Fruit fly (Drosophila melanogaster) whole organism, embryonic: ENCODE data around the gene shv.
A peak's percentile ranks its signal among the peaks of the same experiment; 100 is the strongest.

ENCODE experiments used
- ATbp ChIP-seq: fragments of 200-800 bp; sonication (Bioruptor generic); optimal IDR thresholded peaks from 2 replicates; lab custom pipeline; 2017; ENCODE audit warnings: missing biosample characterization, mild to moderate bottlenecking, missing genetic modification characterization, missing genetic modification reagents
- Abd-B ChIP-seq: fragments of 200-800 bp; sonication (Bioruptor generic); optimal IDR thresholded peaks from 2 replicates; lab custom pipeline; 2018; ENCODE audit warnings: missing biosample characterization, mild to moderate bottlenecking, missing genetic modification characterization, moderate library complexity
- Blimp-1 ChIP-seq: fragments of 200-800 bp; sonication (Bioruptor generic); optimal IDR thresholded peaks from 3 replicates; lab custom pipeline; 2018; ENCODE audit warnings: missing biosample characterization, missing genetic modification characterization, mild to moderate bottlenecking, moderate library complexity, missing genetic modification reagents
- CG10959 ChIP-seq: fragments of 200-800 bp; sonication (Bioruptor generic); IDR thresholded peaks from 2 replicates; pipeline ENCODE4 v1.3.6; 2022; ENCODE audit warnings: missing biosample characterization, missing genetic modification characterization
- CG10979 ChIP-seq: fragments of 200-800 bp; sonication (Bioruptor generic); optimal IDR thresholded peaks from 2 replicates; lab custom pipeline; 2018; ENCODE audit warnings: missing biosample characterization, mild to moderate bottlenecking, missing genetic modification characterization, moderate library complexity
- CG11085 ChIP-seq: fragments of 200-800 bp; sonication (Bioruptor generic); IDR thresholded peaks from 2 replicates; pipeline ENCODE4 v1.3.6; 2022; ENCODE audit warnings: missing biosample characterization, missing genetic modification characterization
- CG12219 ChIP-seq: fragments of 200-800 bp; sonication (Bioruptor generic); optimal IDR thresholded peaks from 3 replicates; lab custom pipeline; 2018; ENCODE audit warnings: missing biosample characterization, mild to moderate bottlenecking, missing genetic modification characterization
- CG12659 ChIP-seq: fragments of 200-800 bp; sonication (Bioruptor generic); optimal IDR thresholded peaks from 3 replicates; lab custom pipeline; 2017; ENCODE audit warnings: mild to moderate bottlenecking, missing biosample characterization, missing genetic modification reagents, missing genetic modification characterization
- CG13775 ChIP-seq: fragments of 200-800 bp; sonication (Bioruptor generic); optimal IDR thresholded peaks from 3 replicates; lab custom pipeline; 2017; ENCODE audit warnings: missing biosample characterization, mild to moderate bottlenecking, missing genetic modification characterization
- CG1792 ChIP-seq: fragments of 200-800 bp; sonication (Bioruptor generic); optimal IDR thresholded peaks from 2 replicates; lab custom pipeline; 2016; ENCODE audit warnings: missing biosample characterization, missing genetic modification characterization
- CG30020 ChIP-seq: fragments of 200-800 bp; optimal IDR thresholded peaks from 2 replicates; lab custom pipeline; 2019; ENCODE audit warnings: missing biosample characterization, mild to moderate bottlenecking, missing genetic modification characterization, moderate library complexity
- CG30431 ChIP-seq: fragments of 200-800 bp; sonication (Bioruptor generic); optimal IDR thresholded peaks from 2 replicates; lab custom pipeline; 2017; ENCODE audit warnings: missing biosample characterization, missing genetic modification characterization
- CG31224 ChIP-seq: fragments of 200-800 bp; sonication (Bioruptor generic); IDR thresholded peaks from 2 replicates; pipeline ENCODE4 v1.3.6; 2022; ENCODE audit warnings: missing biosample characterization, missing genetic modification characterization
- CG3281 ChIP-seq: fragments of 200-800 bp; sonication (Bioruptor generic); optimal IDR thresholded peaks from 3 replicates; lab custom pipeline; 2017; ENCODE audit warnings: missing biosample characterization, mild to moderate bottlenecking, missing genetic modification characterization
- CG33213 ChIP-seq: fragments of 200-800 bp; sonication (Bioruptor generic); optimal IDR thresholded peaks from 3 replicates; lab custom pipeline; 2016; ENCODE audit warnings: missing biosample characterization, missing genetic modification characterization
- CG33557 ChIP-seq: fragments of 200-800 bp; sonication (Bioruptor generic); optimal IDR thresholded peaks from 2 replicates; lab custom pipeline; 2019; ENCODE audit warnings: missing biosample characterization, mild to moderate bottlenecking, missing genetic modification characterization, moderate library complexity
- CG34376 ChIP-seq: fragments of 200-800 bp; sonication (Bioruptor generic); optimal IDR thresholded peaks from 2 replicates; lab custom pipeline; 2018; ENCODE audit warnings: missing biosample characterization, mild to moderate bottlenecking, missing genetic modification characterization
- CG4360 ChIP-seq: fragments of 200-800 bp; sonication (Bioruptor generic); IDR thresholded peaks from 2 replicates; pipeline ENCODE4 v1.3.6; 2022; ENCODE audit warnings: missing biosample characterization, missing genetic modification characterization
- CG6689 ChIP-seq: fragments of 200-800 bp; sonication (Bioruptor generic); IDR thresholded peaks from 2 replicates; pipeline ENCODE4 v1.3.6; 2022; ENCODE audit warnings: missing biosample characterization, missing genetic modification characterization
- CG8924 ChIP-seq: fragments of 200-800 bp; optimal IDR thresholded peaks from 3 replicates; lab custom pipeline; 2019; ENCODE audit warnings: missing biosample characterization, mild to moderate bottlenecking, missing genetic modification characterization, moderate library complexity
- CTCF ChIP-seq: fragments of 200-800 bp; sonication (Bioruptor generic); optimal IDR thresholded peaks from 2 replicates; lab custom pipeline; 2017; ENCODE audit warnings: missing biosample characterization, mild to moderate bottlenecking, missing genetic modification characterization, moderate library complexity
- Dek ChIP-seq: fragments of 200-800 bp; sonication (Bioruptor generic); optimal IDR thresholded peaks from 3 replicates; lab custom pipeline; 2019; ENCODE audit warnings: missing biosample characterization, mild to moderate bottlenecking, missing genetic modification characterization, moderate library complexity
- E2f2 ChIP-seq: fragments of 200-800 bp; sonication (Bioruptor generic); IDR thresholded peaks from 2 replicates; pipeline ENCODE4 v1.3.6; 2022; ENCODE audit warnings: missing biosample characterization, missing genetic modification characterization
- Fer2 ChIP-seq: fragments of 200-800 bp; sonication (Bioruptor generic); optimal IDR thresholded peaks from 2 replicates; lab custom pipeline; 2018; ENCODE audit warnings: missing biosample characterization, mild to moderate bottlenecking, missing genetic modification characterization, moderate library complexity
- Hmr ChIP-seq: fragments of 200-800 bp; sonication (Bioruptor generic); optimal IDR thresholded peaks from 3 replicates; lab custom pipeline; 2017; ENCODE audit warnings: mild to moderate bottlenecking, missing biosample characterization, missing genetic modification reagents, missing genetic modification characterization
- Nf-YB ChIP-seq: fragments of 200-800 bp; sonication (Bioruptor generic); optimal IDR thresholded peaks from 3 replicates; lab custom pipeline; 2019; ENCODE audit warnings: missing biosample characterization, mild to moderate bottlenecking, missing genetic modification characterization, moderate library complexity
- Sry-β ChIP-seq: fragments of 200-800 bp; sonication (Bioruptor generic); optimal IDR thresholded peaks from 2 replicates; lab custom pipeline; 2018; ENCODE audit warnings: missing biosample characterization, mild to moderate bottlenecking, missing genetic modification characterization, moderate library complexity
- TFAM ChIP-seq: fragments of 200-800 bp; sonication (Bioruptor generic); optimal IDR thresholded peaks from 2 replicates; lab custom pipeline; 2017; ENCODE audit warnings: missing biosample characterization, missing genetic modification characterization, inconsistent platforms
- Vsx1 ChIP-seq: fragments of 200-800 bp; sonication (Bioruptor generic); optimal IDR thresholded peaks from 2 replicates; lab custom pipeline; 2017; ENCODE audit warnings: missing biosample characterization, mild to moderate bottlenecking, missing genetic modification characterization, missing genetic modification reagents
- abd-A ChIP-seq: fragments of 200-800 bp; sonication (Bioruptor generic); optimal IDR thresholded peaks from 3 replicates; lab custom pipeline; 2019; ENCODE audit warnings: missing biosample characterization, mild to moderate bottlenecking, missing genetic modification characterization, moderate library complexity
- ap ChIP-seq: fragments of 200-800 bp; sonication (Bioruptor generic); IDR thresholded peaks from 2 replicates; pipeline ENCODE4 v1.3.6; 2022; ENCODE audit warnings: missing biosample characterization, missing genetic modification characterization
- bigmax ChIP-seq: fragments of 200-800 bp; sonication (Bioruptor generic); optimal IDR thresholded peaks from 2 replicates; lab custom pipeline; 2018; ENCODE audit warnings: missing biosample characterization, mild to moderate bottlenecking, missing genetic modification characterization
- ems ChIP-seq: fragments of 200-800 bp; sonication (Bioruptor generic); optimal IDR thresholded peaks from 3 replicates; lab custom pipeline; 2016; ENCODE audit warnings: missing biosample characterization, missing genetic modification characterization
- exex ChIP-seq: fragments of 200-800 bp; sonication (Bioruptor generic); optimal IDR thresholded peaks from 4 replicates; lab custom pipeline; 2018; ENCODE audit warnings: missing biosample characterization, mild to moderate bottlenecking, missing genetic modification characterization, moderate library complexity
- gsb-n ChIP-seq: fragments of 200-800 bp; sonication (Bioruptor generic); optimal IDR thresholded peaks from 3 replicates; lab custom pipeline; 2018; ENCODE audit warnings: missing biosample characterization, mild to moderate bottlenecking, missing genetic modification characterization
- jigr1 ChIP-seq: fragments of 200-800 bp; sonication (Bioruptor generic); IDR thresholded peaks from 3 replicates; pipeline ENCODE4 v1.3.6; 2022; ENCODE audit warnings: missing biosample characterization, missing genetic modification characterization
- lmd ChIP-seq: fragments of 200-800 bp; sonication (Bioruptor generic); IDR thresholded peaks from 2 replicates; pipeline ENCODE4 v1.3.6; 2022; ENCODE audit warnings: missing biosample characterization, missing genetic modification characterization
- lola ChIP-seq, 3 experiments: fragments of >200 bp in 2 of 3; fragments of 200-800 bp in 1 of 3; sonication (Bioruptor generic) in 1 of 3; optimal IDR thresholded peaks; 2 replicates each; lab custom pipeline; 2017 to 2019; ENCODE audit warnings: missing biosample characterization in 3 of 3, missing genetic modification characterization in 3 of 3, mild to moderate bottlenecking in 1 of 3, moderate library complexity in 1 of 3
- nerfin-1 ChIP-seq: fragments of 200-800 bp; sonication (Bioruptor generic); optimal IDR thresholded peaks from 3 replicates; lab custom pipeline; 2019; ENCODE audit warnings: missing biosample characterization, mild to moderate bottlenecking, missing genetic modification characterization, moderate library complexity
- psq ChIP-seq: fragments of 200-800 bp; sonication (Bioruptor generic); optimal IDR thresholded peaks from 2 replicates; lab custom pipeline; 2017; ENCODE audit warnings: missing biosample characterization, missing genetic modification characterization
- pzg ChIP-seq: fragments of 200-800 bp; sonication (Bioruptor generic); optimal IDR thresholded peaks from 3 replicates; lab custom pipeline; 2018; ENCODE audit warnings: missing biosample characterization, mild to moderate bottlenecking, missing genetic modification characterization, moderate library complexity
- sima ChIP-seq: fragments of 200-800 bp; sonication (Bioruptor generic); optimal IDR thresholded peaks from 2 replicates; lab custom pipeline; 2016; ENCODE audit warnings: missing biosample characterization, missing genetic modification characterization
- sisA ChIP-seq: fragments of 200-800 bp; sonication (Bioruptor generic); IDR thresholded peaks from 2 replicates; pipeline ENCODE4 v1.3.6; 2022; ENCODE audit warnings: missing biosample characterization, missing genetic modification characterization
- ssp ChIP-seq: fragments of 200-800 bp; sonication (Bioruptor generic); IDR thresholded peaks from 2 replicates; pipeline ENCODE4 v1.3.6; 2022; ENCODE audit warnings: missing biosample characterization, missing genetic modification characterization
- stwl ChIP-seq: fragments of 200-800 bp; sonication (Bioruptor generic); optimal IDR thresholded peaks from 3 replicates; lab custom pipeline; 2018; ENCODE audit warnings: missing biosample characterization, mild to moderate bottlenecking, missing genetic modification characterization, moderate library complexity
- toy ChIP-seq: fragments of 200-800 bp; sonication (Bioruptor generic); IDR thresholded peaks from 2 replicates; pipeline ENCODE4 v1.3.6; 2022; ENCODE audit warnings: missing biosample characterization, missing genetic modification characterization
- trh ChIP-seq: fragments of 200-800 bp; sonication (Bioruptor generic); optimal IDR thresholded peaks from 2 replicates; lab custom pipeline; 2016; ENCODE audit warnings: missing biosample characterization, missing genetic modification characterization
- wek ChIP-seq: fragments of 200-800 bp; sonication (Bioruptor generic); optimal IDR thresholded peaks from 3 replicates; lab custom pipeline; 2018; ENCODE audit warnings: missing biosample characterization, mild to moderate bottlenecking, missing genetic modification characterization, moderate library complexity
- zen2 ChIP-seq: fragments of 200-800 bp; sonication (Bioruptor generic); IDR thresholded peaks from 3 replicates; pipeline ENCODE4 v1.3.6; 2022; ENCODE audit warnings: missing biosample characterization, missing genetic modification characterization; ENCODE audit not compliant: partially characterized antibody
- zf30C ChIP-seq: fragments of 200-800 bp; sonication (Bioruptor generic); optimal IDR thresholded peaks from 3 replicates; lab custom pipeline; 2018; ENCODE audit warnings: missing biosample characterization, mild to moderate bottlenecking, missing genetic modification characterization

Gene shv

DNA sequence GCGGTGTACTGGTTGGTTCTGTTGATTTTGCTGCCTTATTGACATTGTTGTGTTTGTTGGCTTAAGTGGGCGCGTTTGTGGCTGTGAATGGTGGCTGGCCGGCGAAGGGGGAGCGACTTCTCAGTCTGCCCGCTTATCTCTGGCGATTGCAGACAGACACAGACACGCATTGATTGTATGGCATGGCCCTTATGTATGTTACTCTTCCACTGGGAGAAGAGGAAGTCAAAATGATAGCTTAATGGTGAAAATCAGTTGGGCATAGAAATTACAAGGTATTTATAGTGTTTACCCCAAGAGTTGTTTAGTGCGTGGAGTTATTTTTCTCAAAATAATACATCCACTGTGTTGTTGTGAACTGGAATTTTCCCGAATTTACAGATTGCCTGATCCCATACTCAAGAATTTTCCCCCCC is 32.9 kb downstream of the shv start (continued):
- TF ChIP-seq trh (GFP tag; lab: Kevin White, UChicago) (peak; percentile 92), zf30C (GFP tag; lab: Kevin White, UChicago) (peak; percentile 51), CG3281 (GFP tag; lab: Kevin White, UChicago) (peak; percentile 86), CG34376 (GFP tag; lab: Kevin White, UChicago) (peak; percentile 94), bigmax (peak; percentile 67), CG10959 (GFP tag; lab: Robert Waterston, UW) (peak; percentile 70), CG33557 (GFP tag; lab: Kevin White, UChicago) (peak; percentile 95), E2f2 (GFP tag; lab: Robert Waterston, UW) (peak; percentile 70), zen2 (GFP tag; lab: Robert Waterston, UW) (no peak), abd-A (tag; lab: Kevin White, UChicago) (peak; percentile 58), Nf-YB (GFP tag; lab: Kevin White, UChicago) (peak; percentile 76), Blimp-1 (GFP tag; lab: Kevin White, UChicago) (peak; percentile 80), ssp (GFP tag; lab: Robert Waterston, UW) (peak; percentile 44; the same call in 1 of the 2 replicates), exex (tag; lab: Kevin White, UChicago) (peak; percentile 78), CG6689 (GFP tag; lab: Robert Waterston, UW) (peak; percentile 79), wek (GFP tag; lab: Kevin White, UChicago) (peak; percentile 97), lmd (GFP tag; lab: Robert Waterston, UW) (peak; percentile 45), Dek (peak; percentile 76), CG33213 (GFP tag; lab: Kevin White, UChicago) (peak; percentile 96), nerfin-1 (tag; lab: Kevin White, UChicago) (peak; percentile 78), lola (GFP tag; optimal IDR thresholded peaks at IDR 0.05; lab: Kevin White, UChicago) (peak in 1 of 3 experiments; percentile 61), toy (GFP tag; lab: Robert Waterston, UW) (peak; percentile 55; the same call in 1 of the 2 replicates), CG31224 (GFP tag; lab: Robert Waterston, UW) (0 out of 2 replicates have a peak, but pooled peaks have one; percentile 28), jigr1 (GFP tag; lab: Robert Waterston, UW) (no peak), psq (GFP tag; lab: Kevin White, UChicago) (peak; percentile 83), ATbp (GFP tag; lab: Kevin White, UChicago) (peak; percentile 99), CG13775 (GFP tag; lab: Kevin White, UChicago) (peak; percentile 68), CTCF (peak; percentile 53), CG8924 (tag; lab: Kevin White, UChicago) (peak; percentile 78), sima (GFP tag; lab: Kevin White, UChicago) (peak; percentile 46), Sry-β (peak; percentile 70), Fer2 (tag; lab: Kevin White, UChicago) (peak; percentile 77), CG4360 (GFP tag; lab: Robert Waterston, UW) (peak; percentile 75), CG12659 (GFP tag; lab: Kevin White, UChicago) (peak; percentile 89), ap (GFP tag; lab: Robert Waterston, UW) (peak; percentile 70), stwl (tag; lab: Kevin White, UChicago) (no peak), CG30020 (tag; lab: Kevin White, UChicago) (peak; percentile 6), pzg (GFP tag; lab: Kevin White, UChicago) (peak; percentile 11), Abd-B (GFP tag; lab: Kevin White, UChicago) (no peak), TFAM (GFP tag; lab: Kevin White, UChicago) (peak; percentile 63), CG11085 (0 out of 2 replicates have a peak, but pooled peaks have one; percentile 37), sisA (GFP tag; lab: Robert Waterston, UW) (peak; percentile 34), Hmr (GFP tag; lab: Kevin White, UChicago) (peak; percentile 94), CG10979 (peak; percentile 52), ems (peak; percentile 86), CG30431 (peak; percentile 41), Vsx1 (peak; percentile 96), gsb-n (tag; lab: Kevin White, UChicago) (peak; percentile 86), CG12219 (GFP tag; lab: Kevin White, UChicago) (peak; percentile 85), CG1792 (GFP tag; lab: Kevin White, UChicago) (peak; percentile 96)
